Worm (Caenorhabditis elegans): Measurements from ENCODE around the gene gpx-3.

DNA sequence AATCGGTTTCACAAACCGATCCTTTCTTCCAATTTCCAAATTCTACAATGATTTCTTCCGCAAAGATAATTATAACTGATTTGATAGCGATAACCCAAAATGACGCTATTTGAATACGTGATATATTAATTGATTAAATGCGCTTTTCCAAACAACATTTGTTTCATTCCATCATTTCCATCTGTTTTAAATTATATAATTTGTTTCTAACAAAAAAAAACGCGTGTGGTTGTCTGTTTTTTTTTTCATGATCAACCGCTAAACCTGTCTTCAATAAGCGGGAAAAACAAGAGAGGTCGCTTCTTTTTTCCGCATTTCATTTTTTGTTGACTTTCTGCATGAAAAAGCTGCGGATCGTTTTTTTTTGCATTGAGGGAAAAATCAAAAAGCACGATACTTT, 9.6 kb downstream of the gpx-3 start:
- TF ChIP-seq nhr-28 (tag; optimal IDR thresholded peaks at IDR 0.05) (no peak), snpc-4 (tag; optimal IDR thresholded peaks at IDR 0.05) (no peak), ces-1 (GFP tag; optimal IDR thresholded peaks at IDR 0.05) (no peak), zfp-2 (tag; optimal IDR thresholded peaks at IDR 0.05) (no peak), nhr-42 (GFP tag; IDR thresholded peaks at IDR 0.05) (no peak), nhr-237 (tag; optimal IDR thresholded peaks at IDR 0.05) (no peak), nhr-11 (tag; optimal IDR thresholded peaks at IDR 0.05) (no peak), jun-1 (tag; optimal IDR thresholded peaks at IDR 0.05) (no peak), aly-2 (tag; optimal IDR thresholded peaks at IDR 0.05) (no peak)

Measured in whole organism, L4 larva.